Fruit fly (Drosophila melanogaster) S2 (cell line): ENCODE data around the gene Coq4.

Experiments used
- CG8478 ChIP-seq: fragments of >200 bp; optimal IDR thresholded peaks from 2 replicates; lab custom pipeline; 2018
- CTCF ChIP-seq, 2 experiments: fragments of >200 bp; optimal IDR thresholded peaks; 2 replicates each; lab custom pipeline; 2018

DNA sequence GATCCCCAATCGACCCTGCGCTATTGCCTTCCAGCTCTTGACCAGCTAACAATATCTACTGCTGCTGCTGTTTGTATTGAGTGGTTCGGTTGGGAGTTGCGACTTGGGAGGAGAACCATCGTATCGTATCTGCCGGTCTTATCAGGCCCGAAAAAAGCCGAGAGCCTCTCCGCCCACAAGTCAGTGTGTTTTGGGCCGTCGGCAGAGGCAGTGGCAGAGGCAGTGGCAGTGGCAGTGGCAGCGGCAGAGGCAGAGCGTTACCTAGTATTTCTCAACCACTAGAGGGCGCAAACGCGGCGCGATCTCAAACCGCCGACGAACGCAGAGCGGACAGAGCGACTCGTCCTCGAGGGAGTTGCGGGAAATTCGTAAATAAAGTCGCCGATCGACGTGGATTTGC, 36.7 kb upstream of the Coq4 start, which contains the start of gene SecCl:
- TF ChIP-seq CG8478 (lab: Kevin White, UChicago), result no peak
- peak; percentile 60 to 67 for TF ChIP-seq CTCF (optimal IDR thresholded peaks at IDR 0.05; lab: Kevin White, UChicago)
